Worm (Caenorhabditis elegans) whole organism, mixed stage, embryonic: Measurements from ENCODE around the gene ech-4.

Source experiments
- M03D4.4 ChIP-seq: sonication (generic microtip); optimal IDR thresholded peaks from 2 replicates; lab custom pipeline; 2017; ENCODE audit warnings: mild to moderate bottlenecking, missing genetic modification characterization, missing compliant biosample characterization
- blmp-1 ChIP-seq: fragments of 150-350 bp; optimal IDR thresholded peaks from 2 replicates; lab custom pipeline; 2014; ENCODE audit warnings: missing biosample characterization, missing genetic modification characterization
- nhr-12 ChIP-seq: fragments of 150-350 bp; optimal IDR thresholded peaks from 2 replicates; lab custom pipeline; 2014; ENCODE audit warnings: missing biosample characterization, missing genetic modification characterization
- unc-39 ChIP-seq: fragments of 150-350 bp; optimal IDR thresholded peaks from 2 replicates; lab custom pipeline; 2014; ENCODE audit warnings: missing biosample characterization, missing genetic modification characterization
- ztf-11 ChIP-seq: fragments of 150-350 bp; optimal IDR thresholded peaks from 2 replicates; lab custom pipeline; 2014; ENCODE audit warnings: missing biosample characterization, missing genetic modification characterization

ce11 chrII:10862749-10863656, 42.2 kb downstream of the ech-4 start:
- TF ChIP-seq unc-39: no peak
- TF ChIP-seq M03D4.4: no peak
- TF ChIP-seq nhr-12 (tag; lab: Kevin White, UChicago): no peak
- TF ChIP-seq ztf-11: no peak
- no peak for TF ChIP-seq blmp-1
